Fruit fly (Drosophila melanogaster): ENCODE data around the gene CG14414.
A peak's percentile ranks its signal among the peaks of the same experiment; 100 is the strongest.

Gene CG14414

dm6 chrX:14580359-14580961 lies at the start of gene CG14414:
TSS of gene CG14414 (plus strand) at chrX:14580600.
- TF ChIP-seq CG2116 (GFP tag; optimal IDR thresholded peaks at IDR 0.05) = peak; percentile 67
- TF ChIP-seq HmgZ (tag; optimal IDR thresholded peaks at IDR 0.05) = peak; percentile 60
- TF ChIP-seq stc (GFP tag; IDR thresholded peaks at IDR 0.05) = 0 out of 2 replicates have a peak, but pooled peaks have one; percentile 16
- TF ChIP-seq CG12659 (GFP tag; optimal IDR thresholded peaks at IDR 0.05) = peak; percentile 27
- no peak for TF ChIP-seq ATbp (GFP tag; optimal IDR thresholded peaks at IDR 0.05)
- TF ChIP-seq ato (GFP tag; IDR thresholded peaks at IDR 0.05; ENCODE audit: partially characterized antibody) = peak; percentile 37; the same call in 1 of the 2 replicates
- TF ChIP-seq chif (GFP tag; optimal IDR thresholded peaks at IDR 0.05) = peak in 1 of 2 experiments; percentile 29
- no peak for TF ChIP-seq Hr39 (optimal IDR thresholded peaks at IDR 0.05)
- no peak for TF ChIP-seq org-1 (GFP tag; optimal IDR thresholded peaks at IDR 0.05)
- no peak for TF ChIP-seq croc (GFP tag; conservative IDR thresholded peaks at IDR 0.05)
- TF ChIP-seq Lim3 (GFP tag; IDR thresholded peaks at IDR 0.05) = no peak
- TF ChIP-seq ems (GFP tag; optimal IDR thresholded peaks at IDR 0.05) = peak; percentile 14
- peak; percentile 62 for TF ChIP-seq stwl (tag; optimal IDR thresholded peaks at IDR 0.05)
- TF ChIP-seq ap (GFP tag; IDR thresholded peaks at IDR 0.05) = no peak
- peak; percentile 84 for TF ChIP-seq Scr (GFP tag; IDR thresholded peaks at IDR 0.05; ENCODE audit: partially characterized antibody)
- peak; percentile 93 for TF ChIP-seq amos (GFP tag; IDR thresholded peaks at IDR 0.05; ENCODE audit: partially characterized antibody)
- peak; percentile 51; the same call in 1 of the 2 replicates for TF ChIP-seq CG32532 (GFP tag; IDR thresholded peaks at IDR 0.05)
- no peak for TF ChIP-seq sqz (GFP tag; optimal IDR thresholded peaks at IDR 0.05)
- no peak for TF ChIP-seq fd96Cb (tag; optimal IDR thresholded peaks at IDR 0.05)
- TF ChIP-seq CG4820 (GFP tag; optimal IDR thresholded peaks at IDR 0.05) = no peak
- TF ChIP-seq Usf (GFP tag; optimal IDR thresholded peaks at IDR 0.05) = no peak
- TF ChIP-seq zen2 (GFP tag; IDR thresholded peaks at IDR 0.05; ENCODE audit: partially characterized antibody) = peak; percentile 70; the same call in 2 of the 3 replicates
- TF ChIP-seq CG13287 (GFP tag; IDR thresholded peaks at IDR 0.05; ENCODE audit: partially characterized antibody) = peak; percentile 89
- TF ChIP-seq CG2129 (GFP tag; IDR thresholded peaks at IDR 0.05; ENCODE audit: partially characterized antibody) = peak; percentile 61; the same call in 1 of the 2 replicates
- no peak for TF ChIP-seq tio (GFP tag; optimal IDR thresholded peaks at IDR 0.05)
- no peak for TF ChIP-seq CG17802 (tag; optimal IDR thresholded peaks at IDR 0.05)
- peak; percentile 25 for TF ChIP-seq CG12155 (GFP tag; optimal IDR thresholded peaks at IDR 0.05)
- TF ChIP-seq mld (GFP tag; IDR thresholded peaks at IDR 0.05; ENCODE audit: partially characterized antibody) = peak; percentile 26; the same call in 1 of the 3 replicates
- TF ChIP-seq CG10321 (GFP tag; IDR thresholded peaks at IDR 0.05) = no peak
- TF ChIP-seq Sin3A (optimal IDR thresholded peaks at IDR 0.05) = peak; percentile 22
- no peak for TF ChIP-seq CG13894 (tag; optimal IDR thresholded peaks at IDR 0.05)
- peak; percentile 93 for TF ChIP-seq Med (GFP tag)
- TF ChIP-seq nerfin-2 (GFP tag; IDR thresholded peaks at IDR 0.05; ENCODE audit: partially characterized antibody) = peak; percentile 58
- TF ChIP-seq CG4360 (GFP tag; IDR thresholded peaks at IDR 0.05) = no peak
- TF ChIP-seq dmrt11E (tag; optimal IDR thresholded peaks at IDR 0.05) = no peak
- no peak for TF ChIP-seq CG17361 (GFP tag; IDR thresholded peaks at IDR 0.05)
- TF ChIP-seq Dbx (GFP tag; IDR thresholded peaks at IDR 0.05) = 0 out of 3 replicates have a peak, but pooled peaks have one; percentile 40
- TF ChIP-seq CG3163 (GFP tag; optimal IDR thresholded peaks at IDR 0.05) = no peak
- peak; percentile 37 for TF ChIP-seq jumu (GFP tag; optimal IDR thresholded peaks at IDR 0.05)
- TF ChIP-seq CG1603 (tag; optimal IDR thresholded peaks at IDR 0.05) = peak; percentile 81
- TF ChIP-seq CG12236 (GFP tag; optimal IDR thresholded peaks at IDR 0.05) = no peak
- TF ChIP-seq CG8281 (tag; optimal IDR thresholded peaks at IDR 0.05) = no peak
- TF ChIP-seq yki (optimal IDR thresholded peaks at IDR 0.05) = no peak
- no peak for TF ChIP-seq z (GFP tag; IDR thresholded peaks at IDR 0.05)
- TF ChIP-seq CG1024 (GFP tag; IDR thresholded peaks at IDR 0.05) = peak; percentile 8; the same call in 1 of the 2 replicates
- TF ChIP-seq vnd (GFP tag; IDR thresholded peaks at IDR 0.05; ENCODE audit: partially characterized antibody) = peak; percentile 74
- TF ChIP-seq sna (GFP tag; IDR thresholded peaks at IDR 0.05; ENCODE audit: partially characterized antibody) = peak; percentile 81
- peak; percentile 27 for TF ChIP-seq vfl (GFP tag; optimal IDR thresholded peaks at IDR 0.05)
- no peak for TF ChIP-seq CG3407 (GFP tag; optimal IDR thresholded peaks at IDR 0.05)
- TF ChIP-seq tna (GFP tag; IDR thresholded peaks at IDR 0.05; ENCODE audit: partially characterized antibody) = peak; percentile 73

All from whole organism, embryonic.